Worm (Caenorhabditis elegans) whole organism, mixed stage, embryonic: ENCODE measurements around the gene luc-7L.
A peak's percentile ranks its signal among the peaks of the same experiment; 100 is the strongest.

Source experiments
- M03D4.4 ChIP-seq: sonication (generic microtip); optimal IDR thresholded peaks from 2 replicates; lab custom pipeline; 2017; ENCODE audit warnings: mild to moderate bottlenecking, missing genetic modification characterization, missing compliant biosample characterization
- bed-3 ChIP-seq: fragments of 200-800 bp; sonication (Bioruptor generic); optimal IDR thresholded peaks from 3 replicates; lab custom pipeline; 2018; ENCODE audit warnings: mild to moderate bottlenecking, missing genetic modification characterization, moderate library complexity, missing compliant biosample characterization
- ceh-39 ChIP-seq: fragments of 150-350 bp; optimal IDR thresholded peaks from 2 replicates; lab custom pipeline; 2014; ENCODE audit warnings: missing biosample characterization, missing genetic modification characterization
- ceh-83 ChIP-seq: fragments of 200-800 bp; sonication (Bioruptor generic); optimal IDR thresholded peaks from 2 replicates; lab custom pipeline; 2018; ENCODE audit warnings: mild to moderate bottlenecking, missing genetic modification characterization, missing compliant biosample characterization
- ces-1 ChIP-seq: fragments of 150-350 bp; optimal IDR thresholded peaks from 2 replicates; lab custom pipeline; 2014; ENCODE audit warnings: missing biosample characterization, missing genetic modification reagents, missing genetic modification characterization
- cnd-1 ChIP-seq: fragments of 200-800 bp; sonication (Bioruptor generic); optimal IDR thresholded peaks from 2 replicates; lab custom pipeline; 2018; ENCODE audit warnings: mild to moderate bottlenecking, missing genetic modification characterization, missing compliant biosample characterization
- elt-1 ChIP-seq: sonication (generic microtip); optimal IDR thresholded peaks from 2 replicates; lab custom pipeline; 2017; ENCODE audit warnings: missing genetic modification characterization, mild to moderate bottlenecking, missing compliant biosample characterization, antibody characterized with exemption, moderate library complexity, borderline replicate concordance; ENCODE audit not compliant: insufficient read depth
- elt-3 ChIP-seq: fragments of 150-350 bp; optimal IDR thresholded peaks from 2 replicates; lab custom pipeline; 2014; ENCODE audit warnings: missing biosample characterization, missing genetic modification characterization
- ham-2 ChIP-seq: fragments of 200-800 bp; sonication (Bioruptor generic); optimal IDR thresholded peaks from 2 replicates; lab custom pipeline; 2018; ENCODE audit warnings: mild to moderate bottlenecking, missing genetic modification characterization, missing compliant biosample characterization
- hlh-1 ChIP-seq: fragments of 150-350 bp; optimal IDR thresholded peaks from 2 replicates; lab custom pipeline; 2014; ENCODE audit warnings: missing biosample characterization, missing genetic modification reagents, missing genetic modification characterization
- lin-13 ChIP-seq: fragments of 150-350 bp; optimal IDR thresholded peaks from 2 replicates; lab custom pipeline; 2014; ENCODE audit warnings: missing biosample characterization, missing genetic modification characterization
- lsy-2 ChIP-seq: fragments of 150-350 bp; optimal IDR thresholded peaks from 2 replicates; lab custom pipeline; 2014; ENCODE audit warnings: missing biosample characterization, missing genetic modification characterization
- mab-5 ChIP-seq: fragments of 150-350 bp; optimal IDR thresholded peaks from 2 replicates; lab custom pipeline; 2014; ENCODE audit warnings: missing biosample characterization, missing genetic modification characterization
- mep-1 ChIP-seq: fragments of 150-350 bp; optimal IDR thresholded peaks from 2 replicates; lab custom pipeline; 2017; ENCODE audit warnings: missing biosample characterization, missing genetic modification reagents, missing genetic modification characterization, inconsistent platforms
- mls-2 ChIP-seq: sonication (generic microtip); optimal IDR thresholded peaks from 2 replicates; lab custom pipeline; 2016; ENCODE audit warnings: mild to moderate bottlenecking, missing genetic modification characterization, moderate library complexity, missing compliant biosample characterization
- nhr-12 ChIP-seq: fragments of 150-350 bp; optimal IDR thresholded peaks from 2 replicates; lab custom pipeline; 2014; ENCODE audit warnings: missing biosample characterization, missing genetic modification characterization
- nhr-2 ChIP-seq: fragments of 150-350 bp; optimal IDR thresholded peaks from 2 replicates; lab custom pipeline; 2014; ENCODE audit warnings: missing biosample characterization, missing genetic modification characterization
- nhr-237 ChIP-seq: fragments of 150-350 bp; optimal IDR thresholded peaks from 2 replicates; lab custom pipeline; 2014; ENCODE audit warnings: missing biosample characterization, missing genetic modification characterization
- nhr-28 ChIP-seq: fragments of 150-350 bp; optimal IDR thresholded peaks from 2 replicates; lab custom pipeline; 2014; ENCODE audit warnings: missing biosample characterization, missing genetic modification characterization
- nhr-76 ChIP-seq: sonication (generic microtip); optimal IDR thresholded peaks from 2 replicates; lab custom pipeline; 2017; ENCODE audit warnings: missing biosample characterization, missing genetic modification characterization
- snpc-4 ChIP-seq: fragments of 150-350 bp; optimal IDR thresholded peaks from 2 replicates; lab custom pipeline; 2014; ENCODE audit warnings: missing biosample characterization, missing genetic modification characterization
- sptf-1 ChIP-seq: sonication (generic microtip); optimal IDR thresholded peaks from 2 replicates; lab custom pipeline; 2017; ENCODE audit warnings: mild to moderate bottlenecking, missing genetic modification characterization, moderate library complexity, missing compliant biosample characterization
- tbx-8 ChIP-seq: fragments of 200-800 bp; sonication (Bioruptor generic); optimal IDR thresholded peaks from 2 replicates; lab custom pipeline; 2018; ENCODE audit warnings: mild to moderate bottlenecking, missing genetic modification characterization, moderate library complexity, missing compliant biosample characterization
- unc-120 ChIP-seq: sonication (generic microtip); optimal IDR thresholded peaks from 2 replicates; lab custom pipeline; 2017; ENCODE audit warnings: missing genetic modification characterization, missing compliant biosample characterization; ENCODE audit not compliant: poor library complexity, severe bottlenecking
- unc-62 ChIP-seq: fragments of 150-350 bp; optimal IDR thresholded peaks from 2 replicates; lab custom pipeline; 2014; ENCODE audit warnings: missing biosample characterization, missing genetic modification reagents, missing genetic modification characterization
- zip-8 ChIP-seq: fragments of 150-350 bp; optimal IDR thresholded peaks from 2 replicates; lab custom pipeline; 2014; ENCODE audit warnings: missing biosample characterization, missing genetic modification characterization
- ztf-11 ChIP-seq: fragments of 150-350 bp; optimal IDR thresholded peaks from 2 replicates; lab custom pipeline; 2014; ENCODE audit warnings: missing biosample characterization, missing genetic modification characterization

Gene luc-7L

DNA sequence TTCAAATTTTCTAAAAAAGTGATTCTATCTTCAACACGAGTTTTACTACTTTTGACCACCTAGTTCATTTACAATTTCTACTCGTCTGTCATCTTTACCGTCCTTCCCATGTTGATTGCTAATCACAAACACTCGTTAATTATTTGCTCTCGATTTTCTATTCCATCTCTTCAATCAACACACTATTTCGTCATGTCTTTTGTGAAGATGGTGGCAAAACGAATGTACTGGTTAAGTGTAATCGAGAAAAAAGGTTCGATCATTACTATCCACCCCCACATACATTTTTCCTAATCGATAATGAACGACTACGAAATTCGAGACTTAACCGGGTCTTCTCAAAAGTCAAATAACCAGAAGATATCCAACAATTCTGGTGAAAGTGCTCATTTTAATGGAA, 17.3 kb upstream of the luc-7L start, which contains the start of gene cpna-2:
Gene cpna-2, plus strand, starts transcription at position 301 of the 400 bp plus-strand sequence.
- TF ChIP-seq zip-8 (tag; lab: Kevin White, UChicago) (no peak), snpc-4 (tag; lab: Kevin White, UChicago) (no peak), nhr-76 (tag; lab: Kevin White, UChicago) (no peak), ham-2 (GFP tag; lab: Kevin White, UChicago) (no peak), mep-1 (tag; lab: Kevin White, UChicago) (no peak), nhr-12 (no peak), unc-62 (GFP tag; lab: Kevin White, UChicago) (no peak), ztf-11 (no peak), bed-3 (no peak), elt-3 (no peak), elt-1 (no peak), lsy-2 (tag; lab: Kevin White, UChicago) (no peak), ceh-83 (no peak)

DNA sequence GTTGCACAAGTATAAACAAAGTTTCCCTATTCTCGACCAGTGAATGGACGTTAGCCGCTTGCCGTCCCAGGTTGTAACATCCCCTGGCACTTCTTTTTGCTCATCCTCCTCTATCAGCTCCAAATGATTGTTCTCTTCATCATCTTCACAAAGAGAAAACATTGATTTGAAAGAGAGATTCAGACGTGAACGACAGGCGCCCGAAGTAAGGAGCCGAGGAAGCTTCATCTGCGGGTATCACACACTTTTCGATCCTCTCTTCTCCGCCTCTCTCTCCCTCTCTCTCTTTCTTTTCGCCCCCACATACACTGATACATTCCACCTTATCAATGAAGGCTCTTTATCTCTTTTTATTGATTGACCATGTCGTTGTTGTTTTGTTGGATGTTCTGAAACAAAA, 15.5 kb upstream of the luc-7L start:
- TF ChIP-seq elt-1 (no peak), cnd-1 (tag; lab: Kevin White, UChicago) (no peak), elt-3 (no peak), ceh-39 (tag; lab: Kevin White, UChicago) (no peak), snpc-4 (tag; lab: Kevin White, UChicago) (no peak), hlh-1 (tag; lab: Kevin White, UChicago) (peak; percentile 90), unc-62 (GFP tag; lab: Kevin White, UChicago) (peak; percentile 49), unc-120 (tag; lab: Kevin White, UChicago) (peak; percentile 81), M03D4.4 (tag; lab: Kevin White, UChicago) (no peak), mab-5 (no peak), ham-2 (GFP tag; lab: Kevin White, UChicago) (no peak)

DNA sequence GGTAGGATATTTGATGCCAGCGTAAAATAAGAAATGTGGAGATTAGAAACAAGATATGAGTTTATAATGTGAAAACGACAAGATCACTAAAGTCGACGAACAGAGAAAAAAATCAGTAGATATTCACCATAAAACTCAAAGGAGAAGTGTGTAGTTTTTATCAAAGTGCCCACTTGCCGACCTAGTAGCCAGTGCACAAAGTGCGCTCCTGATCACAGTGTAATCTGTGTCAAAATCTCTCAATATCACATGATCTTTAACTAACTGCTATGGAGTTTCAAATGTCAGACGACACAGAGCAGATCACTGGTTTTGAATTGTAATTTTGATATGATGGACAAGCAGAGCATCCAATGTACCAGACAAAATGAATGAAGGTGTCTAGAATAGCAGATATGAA, 13.2 kb upstream of the luc-7L start:
- TF ChIP-seq unc-120 (tag; lab: Kevin White, UChicago) (peak; percentile 0), bed-3 (no peak), unc-62 (GFP tag; lab: Kevin White, UChicago) (peak; percentile 41), mls-2 (tag; lab: Kevin White, UChicago) (no peak), hlh-1 (tag; lab: Kevin White, UChicago) (peak; percentile 24)

DNA sequence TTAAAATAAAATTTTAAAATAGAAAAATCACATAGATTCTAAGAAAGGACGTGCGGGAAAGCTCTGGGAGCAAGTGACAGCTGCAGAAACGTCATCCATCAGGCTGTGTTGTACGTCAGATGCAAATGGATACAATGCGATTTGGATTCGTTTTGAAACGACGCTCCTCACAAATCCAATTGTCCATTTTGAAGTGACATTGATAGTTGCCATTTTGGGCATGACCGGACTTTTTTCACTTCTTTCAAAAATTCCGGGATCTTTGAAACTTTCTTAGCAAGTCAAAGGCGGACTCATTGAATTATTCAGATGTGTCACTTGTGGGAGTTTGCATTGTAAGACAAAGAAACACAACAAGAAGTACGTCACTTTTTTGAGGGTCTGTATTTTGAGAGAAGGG, 11.8 kb upstream of the luc-7L start:
- TF ChIP-seq elt-3 (no peak), ces-1 (GFP tag; lab: Kevin White, UChicago) (peak; percentile 84)
- TF ChIP-seq, all 35 proteins: peak for 1

DNA sequence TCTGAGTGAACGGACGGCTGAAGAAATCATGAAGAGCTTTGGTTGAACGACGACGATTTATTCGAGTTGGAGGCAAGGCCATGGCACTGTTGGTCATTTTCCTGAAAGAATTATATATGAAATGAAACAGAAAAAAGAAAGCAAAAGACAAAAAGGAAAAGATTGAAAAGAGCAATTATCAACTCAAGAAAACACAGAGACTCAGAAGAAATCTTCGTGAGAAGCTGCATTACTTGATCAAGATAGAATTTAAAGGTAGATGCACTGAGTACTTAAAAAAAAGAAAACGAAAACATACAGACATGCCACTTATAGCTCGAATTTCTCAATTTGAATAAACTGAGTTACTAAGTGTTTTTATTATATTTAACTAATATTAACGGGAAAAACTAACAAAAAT, 11.2 kb upstream of the luc-7L start, which contains the start of gene cpna-5:
Gene cpna-5, minus strand, starts transcription at position 101 of the 400 bp plus-strand sequence.
- TF ChIP-seq mep-1 (tag; lab: Kevin White, UChicago) (no peak), ztf-11 (no peak), mab-5 (no peak), mls-2 (tag; lab: Kevin White, UChicago) (no peak), sptf-1 (tag; lab: Kevin White, UChicago) (no peak), tbx-8 (GFP tag; lab: Kevin White, UChicago) (no peak), unc-62 (GFP tag; lab: Kevin White, UChicago) (no peak), hlh-1 (tag; lab: Kevin White, UChicago) (no peak), lin-13 (tag; lab: Kevin White, UChicago) (no peak), elt-1 (no peak), unc-120 (tag; lab: Kevin White, UChicago) (no peak), lsy-2 (tag; lab: Kevin White, UChicago) (no peak), elt-3 (no peak), nhr-28 (no peak), ceh-39 (tag; lab: Kevin White, UChicago) (no peak), nhr-237 (tag; lab: Kevin White, UChicago) (no peak), nhr-2 (tag; lab: Kevin White, UChicago) (no peak), ham-2 (GFP tag; lab: Kevin White, UChicago) (no peak)

DNA sequence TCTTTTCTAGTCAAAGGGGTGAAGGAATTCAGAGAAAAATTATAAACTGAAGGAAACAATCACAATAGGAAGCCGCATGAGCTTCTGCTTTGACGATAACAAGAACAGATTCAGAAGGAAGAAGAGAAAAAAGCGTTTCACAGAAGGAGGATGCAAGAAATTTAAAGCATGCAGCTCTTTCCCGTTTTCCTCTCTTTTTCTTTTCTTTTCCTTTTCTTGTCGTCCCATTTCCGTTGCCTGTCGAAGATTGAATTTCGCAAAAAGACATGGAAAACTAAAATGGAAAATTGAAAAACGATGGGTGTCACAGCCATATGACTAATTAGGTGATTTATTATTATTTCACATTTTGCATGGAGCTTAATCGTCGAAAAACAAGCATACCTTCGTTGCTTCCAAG, 8.8 kb upstream of the luc-7L start:
- no peak for TF ChIP-seq ztf-11
- TF ChIP-seq ces-1 (GFP tag; lab: Kevin White, UChicago), result peak; percentile 43
- no peak for TF ChIP-seq mls-2 (tag; lab: Kevin White, UChicago)
- TF ChIP-seq nhr-2 (tag; lab: Kevin White, UChicago), result no peak
